Worm (Caenorhabditis elegans) whole organism, young adult: ENCODE data around the gene R07E4.3.

Source experiments
- B0035.1 ChIP-seq: sonication (generic microtip); optimal IDR thresholded peaks from 2 replicates; lab custom pipeline; 2016; ENCODE audit warnings: missing genetic modification characterization, mild to moderate bottlenecking, missing compliant biosample characterization, missing genotype, missing genetic modification reagents
- B0261.1 ChIP-seq: sonication (generic microtip); optimal IDR thresholded peaks from 2 replicates; lab custom pipeline; 2016; ENCODE audit warnings: mild to moderate bottlenecking, missing genetic modification characterization, moderate library complexity, missing compliant biosample characterization
- C06A6.2 ChIP-seq: fragments of 200-800 bp; sonication (Bioruptor generic); conservative IDR thresholded peaks from 2 replicates; pipeline ENCODE4 v1.3.6; 2022; ENCODE audit warnings: missing genetic modification characterization, missing compliant biosample characterization
- F10E7.11 ChIP-seq: sonication (generic microtip); optimal IDR thresholded peaks from 2 replicates; lab custom pipeline; 2017; ENCODE audit warnings: mild to moderate bottlenecking, missing genetic modification characterization, moderate library complexity, missing compliant biosample characterization
- F22D6.2 ChIP-seq: sonication (generic microtip); optimal IDR thresholded peaks from 2 replicates; lab custom pipeline; 2016; ENCODE audit warnings: mild to moderate bottlenecking, missing genetic modification characterization, missing compliant biosample characterization
- F23B12.7 ChIP-seq: sonication (generic microtip); optimal IDR thresholded peaks from 2 replicates; lab custom pipeline; 2017; ENCODE audit warnings: missing genetic modification characterization, mild to moderate bottlenecking, missing compliant biosample characterization, antibody characterized with exemption, moderate library complexity; ENCODE audit not compliant: insufficient read depth
- K12H6.12 ChIP-seq: fragments of 200-800 bp; sonication (Bioruptor generic); optimal IDR thresholded peaks from 2 replicates; lab custom pipeline; 2018; ENCODE audit warnings: mild to moderate bottlenecking, missing genetic modification characterization, missing compliant biosample characterization
- Y53F4B.3 ChIP-seq: fragments of 200-800 bp; sonication (Bioruptor generic); IDR thresholded peaks from 2 replicates; pipeline ENCODE4 v1.3.6; 2022; ENCODE audit warnings: missing genetic modification reagents, missing genetic modification characterization, missing compliant biosample characterization
- Y53G8AR.9 ChIP-seq: fragments of 200-800 bp; sonication (Bioruptor generic); conservative IDR thresholded peaks from 2 replicates; pipeline ENCODE4 v1.3.6; 2022; ENCODE audit warnings: missing genetic modification reagents, missing genetic modification characterization, missing compliant biosample characterization
- Y56A3A.18 ChIP-seq: fragments of 200-800 bp; sonication (Bioruptor generic); IDR thresholded peaks from 2 replicates; pipeline ENCODE4 v1.3.6; 2022; ENCODE audit warnings: missing genetic modification reagents, missing genetic modification characterization, missing compliant biosample characterization
- ZK185.1 ChIP-seq: sonication (generic microtip); optimal IDR thresholded peaks from 2 replicates; lab custom pipeline; 2016; ENCODE audit warnings: mild to moderate bottlenecking, missing genetic modification characterization, missing compliant biosample characterization; ENCODE audit not compliant: poor library complexity, severe bottlenecking
- ama-1 ChIP-seq, 3 experiments: fragments of 150-350 bp in 1 of 3; sonication (generic microtip) in 2 of 3; optimal IDR thresholded peaks; 2 replicates each; lab custom pipeline; 2014 to 2018; ENCODE audit warnings: missing biosample characterization in 2 of 3, missing genetic modification characterization in 2 of 3, missing genetic modification reagents in 2 of 3
- aptf-2 ChIP-seq: fragments of 200-800 bp; sonication (Bioruptor generic); conservative IDR thresholded peaks from 2 replicates; pipeline ENCODE4 v1.3.6; 2022; ENCODE audit warnings: missing genetic modification reagents, missing genetic modification characterization, missing compliant biosample characterization
- atf-7 ChIP-seq: sonication (generic microtip); optimal IDR thresholded peaks from 2 replicates; lab custom pipeline; 2017; ENCODE audit warnings: mild to moderate bottlenecking, missing genetic modification characterization, missing compliant biosample characterization
- attf-6 ChIP-seq: fragments of 200-800 bp; sonication (Bioruptor generic); IDR thresholded peaks from 2 replicates; pipeline ENCODE4 v1.3.6; 2022; ENCODE audit warnings: missing genetic modification reagents, missing genetic modification characterization, missing compliant biosample characterization
- bed-2 ChIP-seq: fragments of 200-800 bp; sonication (Bioruptor generic); IDR thresholded peaks from 2 replicates; pipeline ENCODE4 v1.3.6; 2022; ENCODE audit warnings: missing genetic modification reagents, missing genetic modification characterization, missing compliant biosample characterization
- ccch-3 ChIP-seq: fragments of 200-800 bp; sonication (Bioruptor generic); optimal IDR thresholded peaks from 2 replicates; lab custom pipeline; 2018; ENCODE audit warnings: mild to moderate bottlenecking, missing genetic modification characterization, missing compliant biosample characterization
- cebp-2 ChIP-seq: fragments of 200-800 bp; sonication (Bioruptor generic); IDR thresholded peaks from 2 replicates; pipeline ENCODE4 v1.3.6; 2022; ENCODE audit warnings: missing genetic modification characterization, missing compliant biosample characterization
- ceh-100 ChIP-seq: fragments of 200-800 bp; sonication (Bioruptor generic); IDR thresholded peaks from 2 replicates; pipeline ENCODE4 v1.3.6; 2022; ENCODE audit warnings: missing genetic modification reagents, missing genetic modification characterization, missing compliant biosample characterization
- ceh-27 ChIP-seq: fragments of 200-800 bp; sonication (Bioruptor generic); optimal IDR thresholded peaks from 2 replicates; lab custom pipeline; 2018; ENCODE audit warnings: mild to moderate bottlenecking, missing genetic modification characterization, moderate library complexity, missing compliant biosample characterization
- dpl-1 ChIP-seq: fragments of 150-350 bp; optimal IDR thresholded peaks from 2 replicates; lab custom pipeline; 2014; ENCODE audit warnings: missing biosample characterization, missing genetic modification reagents, missing genetic modification characterization
- hlh-26 ChIP-seq: fragments of 200-800 bp; sonication (Bioruptor generic); conservative IDR thresholded peaks from 2 replicates; pipeline ENCODE4 v1.3.6; 2022; ENCODE audit warnings: missing genetic modification reagents, missing genetic modification characterization, missing compliant biosample characterization
- hmg-20 ChIP-seq: fragments of 200-800 bp; sonication (Bioruptor generic); IDR thresholded peaks from 2 replicates; pipeline ENCODE4 v1.3.6; 2022; ENCODE audit warnings: missing genetic modification reagents, missing genetic modification characterization, missing compliant biosample characterization
- lin-26 ChIP-seq: fragments of 200-800 bp; sonication (Bioruptor generic); IDR thresholded peaks from 2 replicates; pipeline ENCODE4 v1.3.6; 2022; ENCODE audit warnings: missing genetic modification reagents, missing genetic modification characterization, missing compliant biosample characterization
- madf-3 ChIP-seq: fragments of 200-800 bp; sonication (Bioruptor generic); IDR thresholded peaks from 2 replicates; pipeline ENCODE4 v1.3.6; 2022; ENCODE audit warnings: missing genetic modification reagents, missing genetic modification characterization, missing compliant biosample characterization
- madf-6 ChIP-seq: fragments of 200-800 bp; sonication (Bioruptor generic); IDR thresholded peaks from 2 replicates; pipeline ENCODE4 v1.3.6; 2022; ENCODE audit warnings: missing genetic modification reagents, missing genetic modification characterization, missing compliant biosample characterization
- madf-8 ChIP-seq: fragments of 200-800 bp; sonication (Bioruptor generic); conservative IDR thresholded peaks from 2 replicates; pipeline ENCODE4 v1.3.6; 2022; ENCODE audit warnings: missing genetic modification reagents, missing genetic modification characterization, missing compliant biosample characterization
- nfya-1 ChIP-seq: sonication (generic microtip); optimal IDR thresholded peaks from 2 replicates; lab custom pipeline; 2017; ENCODE audit warnings: antibody characterized with exemption, missing compliant biosample characterization, missing genetic modification characterization, borderline replicate concordance; ENCODE audit not compliant: insufficient read depth
- nhr-179 ChIP-seq: sonication (generic microtip); optimal IDR thresholded peaks from 2 replicates; lab custom pipeline; 2016; ENCODE audit warnings: mild to moderate bottlenecking, missing genetic modification characterization, missing compliant biosample characterization
- rcor-1 ChIP-seq: fragments of 200-800 bp; sonication (Bioruptor generic); IDR thresholded peaks from 2 replicates; pipeline ENCODE4 v1.3.6; 2022; ENCODE audit warnings: missing genetic modification reagents, missing genetic modification characterization, missing compliant biosample characterization
- rec-8 ChIP-seq, 2 experiments: sonication (generic microtip); optimal IDR thresholded peaks; 2 replicates each; lab custom pipeline; 2016; ENCODE audit warnings: mild to moderate bottlenecking in 2 of 2, missing genetic modification characterization in 2 of 2, missing genetic modification reagents in 2 of 2, missing genotype in 2 of 2, missing biosample characterization in 1 of 2, missing compliant biosample characterization in 1 of 2, moderate library complexity in 1 of 2
- repo-1 ChIP-seq: sonication (generic microtip); optimal IDR thresholded peaks from 2 replicates; lab custom pipeline; 2017; ENCODE audit warnings: mild to moderate bottlenecking, missing genetic modification characterization, missing compliant biosample characterization
- rpc-1 ChIP-seq, 2 experiments: fragments of 150-350 bp in 1 of 2; sonication (generic microtip) in 1 of 2; optimal IDR thresholded peaks; 2 replicates each; lab custom pipeline; 2014 to 2018; ENCODE audit warnings: missing biosample characterization in 1 of 2, missing genetic modification characterization in 1 of 2, missing genetic modification reagents in 1 of 2, missing genotype in 1 of 2
- sea-2 ChIP-seq: fragments of 200-800 bp; sonication (Bioruptor generic); IDR thresholded peaks from 2 replicates; pipeline ENCODE4 v1.3.6; 2022; ENCODE audit warnings: missing genetic modification characterization, missing compliant biosample characterization
- snpc-1.1 ChIP-seq: sonication (generic microtip); optimal IDR thresholded peaks from 2 replicates; lab custom pipeline; 2017; ENCODE audit warnings: missing genetic modification characterization, mild to moderate bottlenecking, missing compliant biosample characterization, antibody characterized with exemption, moderate library complexity, missing genotype, missing genetic modification reagents; ENCODE audit not compliant: insufficient read depth
- snpc-1.3 ChIP-seq: sonication (generic microtip); optimal IDR thresholded peaks from 2 replicates; lab custom pipeline; 2017; ENCODE audit warnings: missing genetic modification characterization, mild to moderate bottlenecking, missing compliant biosample characterization, antibody characterized with exemption, moderate library complexity, missing genotype, missing genetic modification reagents; ENCODE audit not compliant: insufficient read depth
- tlf-1 ChIP-seq: fragments of 200-800 bp; sonication (Bioruptor generic); optimal IDR thresholded peaks from 2 replicates; lab custom pipeline; 2018; ENCODE audit warnings: mild to moderate bottlenecking, missing genetic modification characterization, missing compliant biosample characterization
- xnd-1 ChIP-seq: sonication (generic microtip); optimal IDR thresholded peaks from 2 replicates; lab custom pipeline; 2016; ENCODE audit warnings: missing genotype, missing genetic modification reagents, missing genetic modification characterization, missing compliant biosample characterization
- zim-3 ChIP-seq: sonication (generic microtip); optimal IDR thresholded peaks from 2 replicates; lab custom pipeline; 2017; ENCODE audit warnings: mild to moderate bottlenecking, missing genetic modification characterization, moderate library complexity, missing compliant biosample characterization
- ztf-18 ChIP-seq: sonication (generic microtip); optimal IDR thresholded peaks from 2 replicates; lab custom pipeline; 2016; ENCODE audit warnings: missing genotype, mild to moderate bottlenecking, missing genetic modification characterization, missing compliant biosample characterization

R07E4.3 gene

ce11 chrX:5948769-5949168 lies 4.5 kb upstream of the R07E4.3 start, which contains the start of gene mig-23:
TSS of gene mig-23 (minus strand) at chrX:5948869.
- TF ChIP-seq cebp-2 (GFP tag; lab: Robert Waterston, UW) (no peak), zim-3 (tag; lab: Kevin White, UChicago) (no peak), hlh-26 (no peak), sea-2 (no peak), repo-1 (tag; lab: Kevin White, UChicago) (no peak), bed-2 (GFP tag; lab: Robert Waterston, UW) (no peak), C06A6.2 (GFP tag; lab: Robert Waterston, UW) (no peak), xnd-1 (no peak), snpc-1.1 (tag; lab: Kevin White, UChicago) (no peak), snpc-1.3 (tag; lab: Kevin White, UChicago) (no peak), Y56A3A.18 (GFP tag; lab: Robert Waterston, UW) (no peak)

- TF ChIP-seq B0261.1 (tag; lab: Kevin White, UChicago), result no peak
- TF ChIP-seq aptf-2 (GFP tag; lab: Robert Waterston, UW), result no peak
- TF ChIP-seq tlf-1 (GFP tag; lab: Kevin White, UChicago), result no peak
- no peak for TF ChIP-seq madf-6
- TF ChIP-seq hmg-20 (GFP tag; lab: Robert Waterston, UW), result no peak
- no peak for TF ChIP-seq xnd-1
- TF ChIP-seq atf-7, result no peak
- TF ChIP-seq K12H6.12, result no peak
- TF ChIP-seq Y53F4B.3 (GFP tag; lab: Robert Waterston, UW), result no peak
- TF ChIP-seq ama-1 (optimal IDR thresholded peaks at IDR 0.05; lab: Kevin White, UChicago), result no peak
- no peak for TF ChIP-seq ama-1 (GFP tag; optimal IDR thresholded peaks at IDR 0.05; lab: Kevin White, UChicago)
- TF ChIP-seq ztf-18 (tag; lab: Kevin White, UChicago), result no peak
- TF ChIP-seq ccch-3, result no peak
- TF ChIP-seq ceh-27 (GFP tag; lab: Kevin White, UChicago), result no peak
- no peak for TF ChIP-seq F22D6.2 (tag; lab: Kevin White, UChicago)
- no peak for TF ChIP-seq madf-8 (GFP tag; lab: Robert Waterston, UW)
- TF ChIP-seq F23B12.7 (tag; lab: Kevin White, UChicago), result no peak
- TF ChIP-seq Y56A3A.18 (GFP tag; lab: Robert Waterston, UW), result no peak
- no peak for TF ChIP-seq F10E7.11 (tag; lab: Kevin White, UChicago)
- TF ChIP-seq zim-3 (tag; lab: Kevin White, UChicago), result no peak
Measured at ce11 chrX:5956130-5956529, 2.9 kb downstream of the R07E4.3 start.

- TF ChIP-seq dpl-1 (GFP tag; lab: Kevin White, UChicago) (no peak), madf-3 (GFP tag; lab: Robert Waterston, UW) (no peak), attf-6 (no peak), ZK185.1 (tag; lab: Kevin White, UChicago) (no peak), madf-6 (no peak), nhr-179 (tag; lab: Kevin White, UChicago) (no peak), ceh-100 (GFP tag; lab: Robert Waterston, UW) (no peak), rec-8 (tag; optimal IDR thresholded peaks at IDR 0.05; lab: Kevin White, UChicago) (no peak), B0035.1 (tag; lab: Kevin White, UChicago) (no peak), C06A6.2 (GFP tag; lab: Robert Waterston, UW) (no peak), Y53G8AR.9 (GFP tag; lab: Robert Waterston, UW) (no peak), rcor-1 (no peak), nfya-1 (tag; lab: Kevin White, UChicago) (no peak), lin-26 (GFP tag; lab: Robert Waterston, UW) (no peak), rpc-1 (optimal IDR thresholded peaks at IDR 0.05; lab: Kevin White, UChicago) (no peak), rpc-1 (tag; optimal IDR thresholded peaks at IDR 0.05; lab: Kevin White, UChicago) (no peak)
Measured at ce11 chrX:5958815-5959214, 5.6 kb downstream of the R07E4.3 start, which contains the start of gene R07E4.1. TSS of gene R07E4.1 (plus strand) at chrX:5959115.
